Fruit fly (Drosophila melanogaster) S2 (cell line): ENCODE results near the gene ATPsynCF6.

Experiments used
- CG8478 ChIP-seq: fragments of >200 bp; optimal IDR thresholded peaks from 2 replicates; lab custom pipeline; 2018
- CTCF ChIP-seq, 2 experiments: fragments of >200 bp; optimal IDR thresholded peaks; 2 replicates each; lab custom pipeline; 2018

- TF ChIP-seq CTCF (optimal IDR thresholded peaks at IDR 0.05; lab: Kevin White, UChicago): no peak
- TF ChIP-seq CG8478 (lab: Kevin White, UChicago): no peak
These were observed 43.1 kb upstream of the ATPsynCF6 start for dm6 chr3R:23398979-23399378.
